Worm (Caenorhabditis elegans) whole organism, L3 larva: ENCODE measurements around the gene C04C11.25.

Source experiments
- R02D3.7 ChIP-seq: fragments of 150-350 bp; optimal IDR thresholded peaks from 2 replicates; lab custom pipeline; 2014; ENCODE audit warnings: missing biosample characterization, missing genetic modification characterization
- ZK546.5 ChIP-seq: sonication (generic microtip); optimal IDR thresholded peaks from 2 replicates; lab custom pipeline; 2017; ENCODE audit warnings: missing biosample characterization, missing genetic modification characterization
- eor-1 ChIP-seq, 2 experiments: fragments of 150-350 bp; optimal IDR thresholded peaks; 2 replicates each; lab custom pipeline; 2014 to 2018; ENCODE audit warnings: missing biosample characterization in 2 of 2, missing genetic modification characterization in 2 of 2
- mdl-1 ChIP-seq: fragments of 150-350 bp; optimal IDR thresholded peaks from 2 replicates; lab custom pipeline; 2014; ENCODE audit warnings: missing biosample characterization, missing genetic modification characterization
- nhr-23 ChIP-seq: fragments of 150-350 bp; optimal IDR thresholded peaks from 2 replicates; lab custom pipeline; 2014; ENCODE audit warnings: missing biosample characterization, missing genetic modification reagents, missing genetic modification characterization
- nhr-237 ChIP-seq: fragments of 150-350 bp; optimal IDR thresholded peaks from 2 replicates; lab custom pipeline; 2014; ENCODE audit warnings: missing biosample characterization, missing genetic modification characterization
- nhr-76 ChIP-seq: fragments of 150-350 bp; sonication (generic microtip); optimal IDR thresholded peaks from 5 replicates; lab custom pipeline; 2014; ENCODE audit warnings: missing biosample characterization, missing genetic modification characterization
- pqm-1 ChIP-seq: fragments of 150-350 bp; optimal IDR thresholded peaks from 2 replicates; lab custom pipeline; 2017; ENCODE audit warnings: missing biosample characterization, missing genetic modification characterization, inconsistent platforms
- skn-1 ChIP-seq: fragments of 150-350 bp; optimal IDR thresholded peaks from 2 replicates; lab custom pipeline; 2014; ENCODE audit warnings: missing biosample characterization, missing genetic modification characterization
- snpc-4 ChIP-seq: fragments of 150-350 bp; optimal IDR thresholded peaks from 2 replicates; lab custom pipeline; 2014; ENCODE audit warnings: missing biosample characterization, missing genetic modification characterization
- zag-1 ChIP-seq: fragments of 150-350 bp; optimal IDR thresholded peaks from 2 replicates; lab custom pipeline; 2014; ENCODE audit warnings: missing biosample characterization, missing genetic modification characterization
- ztf-4 ChIP-seq: fragments of 150-350 bp; optimal IDR thresholded peaks from 2 replicates; lab custom pipeline; 2014; ENCODE audit warnings: missing biosample characterization, missing genetic modification characterization

DNA sequence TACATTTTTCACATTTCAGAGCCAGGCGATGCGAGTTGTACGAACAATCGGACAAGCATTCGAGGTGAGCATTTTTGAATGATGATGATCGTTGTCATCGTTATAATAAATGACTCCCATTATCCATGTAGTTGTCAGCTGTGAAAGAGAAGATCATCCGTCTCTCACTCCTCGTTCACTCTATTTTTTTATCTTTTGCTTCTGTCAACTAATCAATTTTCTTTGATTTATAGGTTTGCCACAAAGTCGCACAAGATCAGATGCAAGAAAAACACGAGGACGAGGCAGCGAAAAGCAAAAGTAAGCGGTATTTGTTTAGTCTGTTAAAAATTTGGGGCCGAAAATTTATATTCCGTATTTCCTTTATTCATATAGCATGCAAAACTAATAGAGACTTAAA, 41.3 kb upstream of the C04C11.25 start:
- TF ChIP-seq skn-1 (tag; lab: Kevin White, UChicago) (no peak), mdl-1 (no peak), ZK546.5 (tag; lab: Kevin White, UChicago) (no peak), nhr-76 (tag; lab: Kevin White, UChicago) (no peak), zag-1 (tag; lab: Kevin White, UChicago) (no peak), nhr-237 (tag; lab: Kevin White, UChicago) (no peak), snpc-4 (tag; lab: Kevin White, UChicago) (no peak), ztf-4 (no peak), pqm-1 (tag; lab: Kevin White, UChicago) (no peak), R02D3.7 (no peak), eor-1 (tag; optimal IDR thresholded peaks at IDR 0.05; lab: Kevin White, UChicago) (no peak), nhr-23 (tag; lab: Kevin White, UChicago) (no peak)
